Fruit fly (Drosophila melanogaster): Measurements from ENCODE around the gene ND-13B.

ND-13B gene

dm6 chr3L:10667341-10667740, 26.6 kb downstream of the ND-13B start:
- peak; percentile 45 for TF ChIP-seq CG17385 (GFP tag; optimal IDR thresholded peaks at IDR 0.05)
- peak; percentile 31; the same call in 1 of the 2 replicates for TF ChIP-seq bbx (GFP tag; IDR thresholded peaks at IDR 0.05; ENCODE audit: partially characterized antibody)
- TF ChIP-seq chinmo (GFP tag; IDR thresholded peaks at IDR 0.05; ENCODE audit: partially characterized antibody) = peak; percentile 86; the same call in 3 of the 4 replicates
- peak; percentile 67; the same call in 1 of the 2 replicates for TF ChIP-seq crol (GFP tag; IDR thresholded peaks at IDR 0.05)
- TF ChIP-seq NFAT (GFP tag; IDR thresholded peaks at IDR 0.05) = no peak
- TF ChIP-seq CG4360 (GFP tag; IDR thresholded peaks at IDR 0.05) = peak; percentile 35; the same call in 1 of the 2 replicates
- TF ChIP-seq CG8290 (GFP tag; optimal IDR thresholded peaks at IDR 0.05) = no peak
- no peak for TF ChIP-seq CG8290 (tag; optimal IDR thresholded peaks at IDR 0.05)
- peak; percentile 77 for TF ChIP-seq cg (GFP tag; optimal IDR thresholded peaks at IDR 0.05)
- no peak for TF ChIP-seq sqz (GFP tag; optimal IDR thresholded peaks at IDR 0.05)
- peak; percentile 39; the same call in 1 of the 2 replicates for TF ChIP-seq chm (GFP tag; IDR thresholded peaks at IDR 0.05)
- no peak for TF ChIP-seq Atf3 (GFP tag; optimal IDR thresholded peaks at IDR 0.05)
- 0 out of 2 replicates have a peak, but pooled peaks have one; percentile 12 for TF ChIP-seq CG42726 (GFP tag; IDR thresholded peaks at IDR 0.05; ENCODE audit: partially characterized antibody)

- TF ChIP-seq Adf1 (GFP tag; IDR thresholded peaks at IDR 0.05) = no peak
- TF ChIP-seq tgo (GFP tag; IDR thresholded peaks at IDR 0.05) = no peak
- no peak for TF ChIP-seq emc (GFP tag; optimal IDR thresholded peaks at IDR 0.05)
- TF ChIP-seq corto (GFP tag; optimal IDR thresholded peaks at IDR 0.05) = no peak
- TF ChIP-seq twi (tag; optimal IDR thresholded peaks at IDR 0.05) = no peak
- peak; percentile 15 for TF ChIP-seq pros (GFP tag; optimal IDR thresholded peaks at IDR 0.05)
- no peak for TF ChIP-seq trh (GFP tag; optimal IDR thresholded peaks at IDR 0.05)
- TF ChIP-seq hth (optimal IDR thresholded peaks at IDR 0.05) = no peak
- TF ChIP-seq Meics (GFP tag; optimal IDR thresholded peaks at IDR 0.05) = no peak
- TF ChIP-seq CG13424 (tag; optimal IDR thresholded peaks at IDR 0.05) = no peak
- no peak for TF ChIP-seq bowl (GFP tag; IDR thresholded peaks at IDR 0.05)
- no peak for TF ChIP-seq jing (GFP tag; optimal IDR thresholded peaks at IDR 0.05)
- no peak for TF ChIP-seq Ets97D (GFP tag; optimal IDR thresholded peaks at IDR 0.05)
- TF ChIP-seq CG6175 (GFP tag; IDR thresholded peaks at IDR 0.05) = peak; percentile 37; the same call in 1 of the 3 replicates
- no peak for TF ChIP-seq CG15601 (tag; optimal IDR thresholded peaks at IDR 0.05)
- no peak for TF ChIP-seq pfk (GFP tag; optimal IDR thresholded peaks at IDR 0.05)
- no peak for TF ChIP-seq CG15696 (tag; optimal IDR thresholded peaks at IDR 0.05)
- TF ChIP-seq CG18476 (GFP tag; optimal IDR thresholded peaks at IDR 0.05) = no peak
- no peak for TF ChIP-seq ttk (GFP tag; IDR thresholded peaks at IDR 0.05)
- TF ChIP-seq B-H2 (GFP tag; optimal IDR thresholded peaks at IDR 0.05) = no peak
- TF ChIP-seq tap (tag; optimal IDR thresholded peaks at IDR 0.05) = no peak
- no peak for TF ChIP-seq CG18764 (GFP tag; optimal IDR thresholded peaks at IDR 0.05)
- peak; percentile 68; the same call in 2 of the 3 replicates for TF ChIP-seq CG6791 (GFP tag; IDR thresholded peaks at IDR 0.05; ENCODE audit: partially characterized antibody)
- no peak for TF ChIP-seq wek (GFP tag; optimal IDR thresholded peaks at IDR 0.05)
- no peak for TF ChIP-seq CG2202 (tag; optimal IDR thresholded peaks at IDR 0.05)
- no peak for TF ChIP-seq NC2α (GFP tag; optimal IDR thresholded peaks at IDR 0.05)
- no peak for TF ChIP-seq br (optimal IDR thresholded peaks at IDR 0.05)
- TF ChIP-seq CG31224 (GFP tag; IDR thresholded peaks at IDR 0.05) = no peak
- TF ChIP-seq CG4360 (GFP tag; IDR thresholded peaks at IDR 0.05) = peak; percentile 76
- TF ChIP-seq tup (GFP tag; optimal IDR thresholded peaks at IDR 0.05) = no peak
- TF ChIP-seq gce (GFP tag; IDR thresholded peaks at IDR 0.05) = no peak
- no peak for TF ChIP-seq hbn (GFP tag; IDR thresholded peaks at IDR 0.05; ENCODE audit: partially characterized antibody)
- TF ChIP-seq Hsf (GFP tag; optimal IDR thresholded peaks at IDR 0.05) = no peak
- TF ChIP-seq CG13775 (GFP tag; optimal IDR thresholded peaks at IDR 0.05) = no peak
- no peak for TF ChIP-seq D19A (tag; optimal IDR thresholded peaks at IDR 0.05)
- no peak for TF ChIP-seq CoRest (tag; optimal IDR thresholded peaks at IDR 0.05)
- TF ChIP-seq CG12744 (GFP tag; optimal IDR thresholded peaks at IDR 0.05) = no peak
- TF ChIP-seq Bteb2 (GFP tag; optimal IDR thresholded peaks at IDR 0.05) = no peak
- no peak for TF ChIP-seq CG7271 (tag; optimal IDR thresholded peaks at IDR 0.05)
Measured at dm6 chr3L:10666511-10667003, 27.4 kb downstream of the ND-13B start.
